Fruit fly (Drosophila melanogaster) whole organism, embryonic: Measurements from ENCODE around the gene Mnn1.
A peak's percentile ranks its signal among the peaks of the same experiment; 100 is the strongest.

Experiments used
- Atf6 ChIP-seq: fragments of 200-800 bp; sonication (Bioruptor generic); IDR thresholded peaks from 2 replicates; pipeline ENCODE4 v1.3.6; 2022; ENCODE audit warnings: missing biosample characterization, missing genetic modification characterization
- Bdp1 ChIP-seq: fragments of 200-800 bp; sonication (Bioruptor generic); optimal IDR thresholded peaks from 3 replicates; lab custom pipeline; 2016; ENCODE audit warnings: missing biosample characterization, missing genetic modification characterization
- Bgb ChIP-seq: fragments of 200-800 bp; sonication (Bioruptor generic); IDR thresholded peaks from 2 replicates; pipeline ENCODE4 v1.3.6; 2022; ENCODE audit warnings: missing biosample characterization, missing genetic modification characterization; ENCODE audit not compliant: partially characterized antibody
- CG11723 ChIP-seq: fragments of 200-800 bp; sonication (Bioruptor generic); optimal IDR thresholded peaks from 2 replicates; lab custom pipeline; 2017; ENCODE audit warnings: missing biosample characterization, mild to moderate bottlenecking, missing genetic modification characterization
- CG13123 ChIP-seq: fragments of 200-800 bp; sonication (Bioruptor generic); optimal IDR thresholded peaks from 2 replicates; lab custom pipeline; 2016; ENCODE audit warnings: missing biosample characterization, missing genetic modification characterization
- CG1792 ChIP-seq: fragments of 200-800 bp; sonication (Bioruptor generic); optimal IDR thresholded peaks from 2 replicates; lab custom pipeline; 2016; ENCODE audit warnings: missing biosample characterization, missing genetic modification characterization
- CG18011 ChIP-seq: fragments of 200-800 bp; sonication (Bioruptor generic); optimal IDR thresholded peaks from 2 replicates; lab custom pipeline; 2017; ENCODE audit warnings: missing biosample characterization, missing genetic modification characterization, mild to moderate bottlenecking, moderate library complexity, missing genotype
- CG1832 ChIP-seq: fragments of 200-800 bp; sonication (Bioruptor generic); optimal IDR thresholded peaks from 2 replicates; lab custom pipeline; 2017; ENCODE audit warnings: missing biosample characterization, mild to moderate bottlenecking, missing genetic modification characterization, inconsistent platforms
- CG18619 ChIP-seq: fragments of 200-800 bp; sonication (Bioruptor generic); optimal IDR thresholded peaks from 3 replicates; lab custom pipeline; 2017; ENCODE audit warnings: missing biosample characterization, mild to moderate bottlenecking, missing genetic modification characterization
- CG30020 ChIP-seq: fragments of 200-800 bp; optimal IDR thresholded peaks from 2 replicates; lab custom pipeline; 2019; ENCODE audit warnings: missing biosample characterization, mild to moderate bottlenecking, missing genetic modification characterization, moderate library complexity
- CG32532 ChIP-seq: fragments of 200-800 bp; sonication (Bioruptor generic); IDR thresholded peaks from 2 replicates; pipeline ENCODE4 v1.3.6; 2022; ENCODE audit warnings: missing biosample characterization, missing genetic modification characterization
- CG3847 ChIP-seq: fragments of 200-800 bp; sonication (Bioruptor generic); IDR thresholded peaks from 2 replicates; pipeline ENCODE4 v1.3.6; 2022; ENCODE audit warnings: missing biosample characterization, missing genetic modification characterization
- CG4404 ChIP-seq: fragments of 200-800 bp; sonication (Bioruptor generic); IDR thresholded peaks from 2 replicates; pipeline ENCODE4 v1.3.6; 2022; ENCODE audit warnings: missing biosample characterization, missing genetic modification characterization
- CG4854 ChIP-seq: fragments of 200-800 bp; sonication (Bioruptor generic); optimal IDR thresholded peaks from 2 replicates; lab custom pipeline; 2016; ENCODE audit warnings: missing biosample characterization, missing genetic modification characterization, inconsistent platforms
- CG6254 ChIP-seq: fragments of 200-800 bp; sonication (Bioruptor generic); optimal IDR thresholded peaks from 3 replicates; lab custom pipeline; 2017; ENCODE audit warnings: mild to moderate bottlenecking, missing biosample characterization, missing genetic modification reagents, missing genetic modification characterization
- CG6272 ChIP-seq: fragments of 200-800 bp; sonication (Bioruptor generic); IDR thresholded peaks from 2 replicates; pipeline ENCODE4 v1.3.6; 2022; ENCODE audit warnings: missing biosample characterization, missing genetic modification characterization
- CG6683 ChIP-seq: fragments of 200-800 bp; sonication (Bioruptor generic); optimal IDR thresholded peaks from 2 replicates; lab custom pipeline; 2017; ENCODE audit warnings: missing biosample characterization, mild to moderate bottlenecking, missing genetic modification characterization, missing genetic modification reagents
- CG8765 ChIP-seq: fragments of 200-800 bp; sonication (Bioruptor generic); IDR thresholded peaks from 2 replicates; pipeline ENCODE4 v1.3.6; 2022; ENCODE audit warnings: missing biosample characterization, missing genetic modification characterization
- CG9609 ChIP-seq: fragments of 200-800 bp; sonication (Bioruptor generic); optimal IDR thresholded peaks from 3 replicates; lab custom pipeline; 2016; ENCODE audit warnings: missing biosample characterization, missing genetic modification characterization
- Dad ChIP-seq: fragments of 200-800 bp; sonication (Bioruptor generic); optimal IDR thresholded peaks from 3 replicates; lab custom pipeline; 2016; ENCODE audit warnings: missing biosample characterization, missing genetic modification characterization
- E2f2 ChIP-seq: fragments of 200-800 bp; sonication (Bioruptor generic); IDR thresholded peaks from 2 replicates; pipeline ENCODE4 v1.3.6; 2022; ENCODE audit warnings: missing biosample characterization, missing genetic modification characterization
- Fer1 ChIP-seq: fragments of 200-800 bp; sonication (Bioruptor generic); optimal IDR thresholded peaks from 2 replicates; lab custom pipeline; 2017; ENCODE audit warnings: missing biosample characterization, mild to moderate bottlenecking, missing genetic modification characterization
- HLH3B ChIP-seq: fragments of 200-800 bp; sonication (Bioruptor generic); IDR thresholded peaks from 2 replicates; pipeline ENCODE4 v1.3.6; 2022; ENCODE audit warnings: missing biosample characterization, missing genetic modification characterization
- Lim3 ChIP-seq: fragments of 200-800 bp; sonication (Bioruptor generic); IDR thresholded peaks from 2 replicates; pipeline ENCODE4 v1.3.6; 2022; ENCODE audit warnings: missing biosample characterization, missing genetic modification characterization
- MBD-R2 ChIP-seq: fragments of 200-800 bp; sonication (Bioruptor generic); IDR thresholded peaks from 2 replicates; pipeline ENCODE4 v1.3.6; 2022; ENCODE audit warnings: missing biosample characterization, missing genetic modification characterization
- Med ChIP-seq: fragments of 200-800 bp; sonication (Bioruptor generic); peaks from one replicate; lab custom pipeline; 2016; ENCODE audit warnings: missing biosample characterization, missing genetic modification characterization, mild to moderate bottlenecking, inconsistent platforms, moderate library complexity
- PHDP ChIP-seq: fragments of 200-800 bp; sonication (Bioruptor generic); optimal IDR thresholded peaks from 3 replicates; lab custom pipeline; 2018; ENCODE audit warnings: missing biosample characterization, mild to moderate bottlenecking, missing genetic modification characterization, moderate library complexity
- Ptx1 ChIP-seq: fragments of 200-800 bp; sonication (Bioruptor generic); IDR thresholded peaks from 2 replicates; pipeline ENCODE4 v1.3.6; 2022; ENCODE audit warnings: missing biosample characterization, missing genetic modification characterization
- Rx ChIP-seq: fragments of 200-800 bp; sonication (Bioruptor generic); IDR thresholded peaks from 2 replicates; pipeline ENCODE4 v1.3.6; 2022; ENCODE audit warnings: missing biosample characterization, missing genetic modification characterization
- corto ChIP-seq: fragments of 200-800 bp; sonication (Bioruptor generic); optimal IDR thresholded peaks from 2 replicates; lab custom pipeline; 2016; ENCODE audit warnings: missing biosample characterization, mild to moderate bottlenecking, missing genetic modification characterization, moderate library complexity
- croc ChIP-seq: fragments of 200-800 bp; sonication (Bioruptor generic); conservative IDR thresholded peaks from 3 replicates; pipeline ENCODE4 v1.3.6; 2022; ENCODE audit warnings: missing biosample characterization, missing genetic modification characterization
- da ChIP-seq: fragments of 200-800 bp; sonication (Bioruptor generic); optimal IDR thresholded peaks from 2 replicates; lab custom pipeline; 2016; ENCODE audit warnings: missing biosample characterization, missing genetic modification characterization
- eyg ChIP-seq: fragments of 200-800 bp; sonication (Bioruptor generic); optimal IDR thresholded peaks from 3 replicates; lab custom pipeline; 2016; ENCODE audit warnings: missing biosample characterization, missing genetic modification characterization
- fd64A ChIP-seq: fragments of 200-800 bp; sonication (Bioruptor generic); optimal IDR thresholded peaks from 3 replicates; lab custom pipeline; 2018; ENCODE audit warnings: missing biosample characterization, mild to moderate bottlenecking, missing genetic modification characterization
- h ChIP-seq: fragments of >200 bp; optimal IDR thresholded peaks from 2 replicates; lab custom pipeline; 2017
- her ChIP-seq: fragments of 200-800 bp; sonication (Bioruptor generic); optimal IDR thresholded peaks from 2 replicates; lab custom pipeline; 2016; ENCODE audit warnings: missing biosample characterization, missing genetic modification characterization
- insv ChIP-seq, 2 experiments: fragments of 200-800 bp; sonication (Bioruptor generic); optimal IDR thresholded peaks; 3 replicates each; lab custom pipeline; 2016 to 2018; ENCODE audit warnings: missing biosample characterization in 2 of 2, missing genetic modification characterization in 2 of 2
- klu ChIP-seq: fragments of 200-800 bp; sonication (Bioruptor generic); IDR thresholded peaks from 2 replicates; pipeline ENCODE4 v1.3.6; 2022; ENCODE audit warnings: missing biosample characterization, missing genetic modification characterization
- lab ChIP-seq: fragments of 200-800 bp; sonication (Bioruptor generic); optimal IDR thresholded peaks from 3 replicates; lab custom pipeline; 2017; ENCODE audit warnings: missing biosample characterization, missing genetic modification characterization, mild to moderate bottlenecking, moderate library complexity, missing genetic modification reagents
- maf-S ChIP-seq: fragments of 200-800 bp; sonication (Bioruptor generic); optimal IDR thresholded peaks from 2 replicates; lab custom pipeline; 2016; ENCODE audit warnings: missing biosample characterization, missing genetic modification characterization
- mld ChIP-seq: fragments of 200-800 bp; sonication (Bioruptor generic); IDR thresholded peaks from 3 replicates; pipeline ENCODE4 v1.3.6; 2022; ENCODE audit warnings: missing biosample characterization, missing genetic modification characterization; ENCODE audit not compliant: partially characterized antibody
- otp ChIP-seq: fragments of 200-800 bp; sonication (Bioruptor generic); IDR thresholded peaks from 3 replicates; pipeline ENCODE4, ENCODE4 v1.3.6; 2022; ENCODE audit warnings: missing biosample characterization, missing genetic modification characterization
- pzg ChIP-seq: fragments of 200-800 bp; sonication (Bioruptor generic); optimal IDR thresholded peaks from 3 replicates; lab custom pipeline; 2018; ENCODE audit warnings: missing biosample characterization, mild to moderate bottlenecking, missing genetic modification characterization, moderate library complexity
- salm ChIP-seq: fragments of 200-800 bp; sonication (Bioruptor generic); optimal IDR thresholded peaks from 2 replicates; lab custom pipeline; 2018; ENCODE audit warnings: missing biosample characterization, mild to moderate bottlenecking, missing genetic modification characterization
- sim ChIP-seq: fragments of 200-800 bp; sonication (Bioruptor generic); IDR thresholded peaks from 2 replicates; pipeline ENCODE4 v1.3.6; 2022; ENCODE audit warnings: missing biosample characterization, missing genetic modification characterization
- sna ChIP-seq: fragments of 200-800 bp; sonication (Bioruptor generic); IDR thresholded peaks from 2 replicates; pipeline ENCODE4 v1.3.6; 2022; ENCODE audit warnings: missing biosample characterization, missing genetic modification characterization; ENCODE audit not compliant: partially characterized antibody
- stwl ChIP-seq: fragments of 200-800 bp; sonication (Bioruptor generic); optimal IDR thresholded peaks from 3 replicates; lab custom pipeline; 2018; ENCODE audit warnings: missing biosample characterization, mild to moderate bottlenecking, missing genetic modification characterization, moderate library complexity
- tio ChIP-seq: fragments of 200-800 bp; sonication (Bioruptor generic); optimal IDR thresholded peaks from 2 replicates; lab custom pipeline; 2017; ENCODE audit warnings: missing biosample characterization, missing genetic modification characterization, inconsistent platforms
- unc-4 ChIP-seq: fragments of 200-800 bp; sonication (Bioruptor generic); IDR thresholded peaks from 2 replicates; pipeline ENCODE4 v1.3.6; 2022; ENCODE audit warnings: missing biosample characterization, missing genetic modification characterization; ENCODE audit not compliant: partially characterized antibody

The Mnn1 gene

DNA sequence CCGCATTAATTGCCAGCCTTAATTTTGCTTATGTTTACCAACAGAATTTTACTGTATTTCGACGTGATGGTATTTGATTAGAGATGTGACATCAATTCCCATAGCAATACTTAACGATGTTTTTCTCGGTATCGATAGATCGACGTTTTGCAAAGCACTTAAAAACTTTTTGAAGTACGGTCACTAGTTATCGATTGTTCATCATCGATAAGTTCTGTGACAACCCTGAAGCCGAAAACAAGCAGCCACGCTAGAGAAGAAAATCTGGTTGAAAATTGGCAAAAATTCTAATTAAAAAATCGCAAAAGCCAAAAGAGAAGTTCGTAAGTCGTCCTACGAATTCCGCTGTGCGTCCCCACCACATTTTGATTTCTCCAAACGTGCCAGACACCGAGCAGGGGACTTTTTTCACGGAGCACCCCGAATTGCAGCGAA lies 23.6 kb upstream of the Mnn1 start, which contains the start of the genes Rab30 and Caper (continued):
- TF ChIP-seq pzg (GFP tag; lab: Kevin White, UChicago): peak; percentile 94
- TF ChIP-seq Dad (GFP tag; lab: Kevin White, UChicago): peak; percentile 41
- TF ChIP-seq insv (GFP tag; optimal IDR thresholded peaks at IDR 0.05; lab: Kevin White, UChicago): peak in 1 of 2 experiments; percentile 80
- TF ChIP-seq CG1792: peak; percentile 40
- TF ChIP-seq maf-S (GFP tag; lab: Kevin White, UChicago): peak; percentile 69
- no peak; the same call in 1 of the 2 replicates for TF ChIP-seq CG8765 (GFP tag; lab: Robert Waterston, UW)
- no peak for TF ChIP-seq CG4404
- peak; percentile 89 for TF ChIP-seq stwl
- no peak for TF ChIP-seq fd64A (GFP tag; lab: Kevin White, UChicago)

DNA sequence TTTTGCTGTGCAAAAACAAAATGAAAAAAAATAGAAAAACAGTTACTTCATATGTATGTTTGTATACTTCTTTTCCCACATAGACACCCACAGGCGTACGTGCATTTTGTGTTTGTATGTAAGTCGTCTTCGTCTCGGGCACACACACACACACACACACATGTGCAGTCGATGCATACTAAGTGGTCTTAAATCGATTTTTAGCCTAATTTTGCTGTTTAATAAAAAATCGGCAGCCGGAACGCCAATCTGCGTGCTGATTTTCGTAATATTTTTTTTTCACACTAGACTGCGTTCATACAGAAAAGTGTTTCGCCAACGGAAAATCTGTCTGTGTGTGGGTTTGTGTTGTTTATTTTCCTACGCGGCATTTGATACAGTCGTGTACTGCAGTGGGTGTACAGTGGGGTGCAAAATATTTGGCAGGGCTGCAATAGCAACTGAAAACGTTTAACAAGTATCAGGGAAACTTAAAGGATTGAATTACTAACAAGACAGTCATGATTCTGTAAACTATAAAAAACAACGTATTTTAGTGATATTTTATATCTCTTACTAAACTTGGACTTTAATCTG lies 22.9 kb upstream of the Mnn1 start:
- TF ChIP-seq tio (GFP tag; lab: Kevin White, UChicago) (no peak), CG6683 (GFP tag; lab: Kevin White, UChicago) (no peak), salm (tag; lab: Kevin White, UChicago) (no peak), CG6254 (no peak), otp (no peak), CG30020 (tag; lab: Kevin White, UChicago) (no peak), CG13123 (GFP tag; lab: Kevin White, UChicago) (peak; percentile 1), eyg (GFP tag; lab: Kevin White, UChicago) (peak; percentile 25), sna (GFP tag; lab: Robert Waterston, UW) (no peak), CG6272 (GFP tag; lab: Robert Waterston, UW) (no peak), CG9609 (GFP tag; lab: Kevin White, UChicago) (no peak), Ptx1 (GFP tag; lab: Robert Waterston, UW) (peak; percentile 42; the same call in 1 of the 2 replicates), PHDP (tag; lab: Kevin White, UChicago) (no peak), klu (GFP tag; lab: Robert Waterston, UW) (no peak), HLH3B (GFP tag; lab: Robert Waterston, UW) (0 out of 2 replicates have a peak, but pooled peaks have one; percentile 21), h (no peak), CG32532 (GFP tag; lab: Robert Waterston, UW) (peak; percentile 65), CG1832 (no peak), Fer1 (peak; percentile 33), Rx (GFP tag; lab: Robert Waterston, UW) (no peak), corto (no peak), croc (GFP tag; lab: Robert Waterston, UW) (no peak), lab (GFP tag; lab: Kevin White, UChicago) (no peak), sim (0 out of 2 replicates have a peak, but pooled peaks have one; percentile 19), MBD-R2 (GFP tag; lab: Robert Waterston, UW) (0 out of 2 replicates have a peak, but pooled peaks have one; percentile 31), Atf6 (peak; percentile 62), CG18619 (GFP tag; lab: Kevin White, UChicago) (no peak), CG8765 (GFP tag; lab: Robert Waterston, UW) (no peak), Dad (GFP tag; lab: Kevin White, UChicago) (peak; percentile 5), her (peak; percentile 35), CG4854 (GFP tag; lab: Kevin White, UChicago) (no peak), Bdp1 (GFP tag; lab: Kevin White, UChicago) (no peak), mld (no peak), CG3847 (GFP tag; lab: Robert Waterston, UW) (0 out of 2 replicates have a peak, but pooled peaks have one; percentile 23), CG18011 (no peak), CG11723 (no peak), da (peak; percentile 15), Lim3 (GFP tag; lab: Robert Waterston, UW) (no peak), Med (peak; percentile 94), unc-4 (no peak), E2f2 (GFP tag; lab: Robert Waterston, UW) (peak; percentile 32; the same call in 1 of the 2 replicates), Bgb (GFP tag; lab: Robert Waterston, UW) (peak; percentile 19; the same call in 1 of the 2 replicates)
